Worm (Caenorhabditis elegans) whole organism, L4 larva: ENCODE measurements around the gene chil-25.

Experiments used
- nhr-11 ChIP-seq: fragments of 150-350 bp; optimal IDR thresholded peaks from 2 replicates; lab custom pipeline; 2014; ENCODE audit warnings: missing biosample characterization, missing genetic modification characterization
- nhr-28 ChIP-seq: fragments of 150-350 bp; optimal IDR thresholded peaks from 2 replicates; lab custom pipeline; 2014; ENCODE audit warnings: missing biosample characterization, missing genetic modification characterization
- nhr-76 ChIP-seq: fragments of 150-350 bp; optimal IDR thresholded peaks from 2 replicates; lab custom pipeline; 2014; ENCODE audit warnings: missing biosample characterization, missing genetic modification characterization
- nhr-77 ChIP-seq: fragments of 150-350 bp; optimal IDR thresholded peaks from 2 replicates; lab custom pipeline; 2014; ENCODE audit warnings: missing biosample characterization, missing genetic modification characterization
- pha-4 ChIP-seq, 2 experiments: fragments of 150-350 bp in 1 of 2; fragments of 200-800 bp in 1 of 2; sonication (Bioruptor generic) in 1 of 2; IDR thresholded peaks in 1 of 2; optimal IDR thresholded peaks in 1 of 2; 2 replicates each; pipeline versions ENCODE4 v1.3.6 to Lab custom; 2014 to 2022; ENCODE audit warnings: missing genetic modification characterization in 2 of 2, missing genetic modification reagents in 2 of 2, missing biosample characterization in 1 of 2, missing compliant biosample characterization in 1 of 2
- skn-1 ChIP-seq: fragments of 150-350 bp; optimal IDR thresholded peaks from 2 replicates; lab custom pipeline; 2014; ENCODE audit warnings: missing biosample characterization, missing genetic modification characterization

ce11 chrII:9489922-9490321 lies 15.7 kb upstream of the chil-25 start:
- TF ChIP-seq nhr-28: no peak
- no peak for TF ChIP-seq nhr-77 (tag; lab: Kevin White, UChicago)
- no peak for TF ChIP-seq nhr-76
- no peak for TF ChIP-seq nhr-11
- no peak for TF ChIP-seq pha-4 (GFP tag; IDR thresholded peaks at IDR 0.05; lab: Robert Waterston, UW)
- TF ChIP-seq pha-4 (tag; optimal IDR thresholded peaks at IDR 0.05; lab: Kevin White, UChicago): no peak
- TF ChIP-seq skn-1 (tag; lab: Kevin White, UChicago): no peak
